Worm (Caenorhabditis elegans) whole organism, L4 larva: ENCODE measurements around the gene F11D11.12.

ENCODE experiments used
- F49E8.2 ChIP-seq: sonication (generic microtip); optimal IDR thresholded peaks from 2 replicates; lab custom pipeline; 2016; ENCODE audit warnings: missing compliant biosample characterization, mild to moderate bottlenecking, missing genetic modification characterization, borderline replicate concordance
- R02D3.7 ChIP-seq: fragments of 150-350 bp; sonication (generic microtip); optimal IDR thresholded peaks from 3 replicates; lab custom pipeline; 2014; ENCODE audit warnings: missing biosample characterization, missing genetic modification characterization
- T26A8.4 ChIP-seq: fragments of 200-800 bp; sonication (Bioruptor generic); IDR thresholded peaks from 2 replicates; pipeline ENCODE4 v1.3.6; 2022; ENCODE audit warnings: missing genetic modification characterization, missing compliant biosample characterization
- Y48G9A.11 ChIP-seq: fragments of 200-800 bp; sonication (Bioruptor generic); IDR thresholded peaks from 2 replicates; pipeline ENCODE4 v1.3.6; 2022; ENCODE audit warnings: missing genetic modification reagents, missing genetic modification characterization, missing compliant biosample characterization
- aha-1 ChIP-seq: fragments of 150-350 bp; peaks from one replicate; lab custom pipeline; 2014; ENCODE audit warnings: missing biosample characterization, missing genetic modification characterization
- attf-4 ChIP-seq: sonication (generic microtip); optimal IDR thresholded peaks from 3 replicates; lab custom pipeline; 2017; ENCODE audit warnings: missing biosample characterization, missing genetic modification characterization
- ces-1 ChIP-seq: fragments of 150-350 bp; sonication (generic microtip); optimal IDR thresholded peaks from 4 replicates; lab custom pipeline; 2014; ENCODE audit warnings: missing biosample characterization, missing genetic modification reagents, missing genetic modification characterization
- daf-16 ChIP-seq, 3 experiments: sonication (generic microtip); optimal IDR thresholded peaks; 2 replicates each; lab custom pipeline; 2016 to 2017; ENCODE audit warnings: missing genetic modification characterization in 3 of 3, missing genetic modification reagents in 3 of 3, mild to moderate bottlenecking in 2 of 3, missing compliant biosample characterization in 2 of 3, missing biosample characterization in 1 of 3, moderate library complexity in 1 of 3
- daf-19 ChIP-seq: fragments of 200-800 bp; sonication (Bioruptor generic); conservative IDR thresholded peaks from 2 replicates; pipeline ENCODE4 v1.3.6; 2022; ENCODE audit warnings: missing genetic modification characterization, missing compliant biosample characterization
- daf-8 ChIP-seq: fragments of 200-800 bp; sonication (Bioruptor generic); IDR thresholded peaks from 2 replicates; pipeline ENCODE4 v1.3.6; 2022; ENCODE audit warnings: missing genetic modification characterization, missing compliant biosample characterization
- dmd-6 ChIP-seq: fragments of 200-800 bp; sonication (Bioruptor generic); IDR thresholded peaks from 2 replicates; pipeline ENCODE4 v1.3.6; 2022; ENCODE audit warnings: missing genetic modification reagents, missing genetic modification characterization, missing compliant biosample characterization
- hlh-11 ChIP-seq: fragments of 200-800 bp; sonication (Bioruptor generic); optimal IDR thresholded peaks from 2 replicates; lab custom pipeline; 2018; ENCODE audit warnings: mild to moderate bottlenecking, missing genetic modification characterization, missing compliant biosample characterization
- hmg-1.1 ChIP-seq: fragments of 200-800 bp; sonication (Bioruptor generic); IDR thresholded peaks from 2 replicates; pipeline ENCODE4 v1.3.6; 2022; ENCODE audit warnings: missing genetic modification reagents, missing genetic modification characterization, missing compliant biosample characterization
- jun-1 ChIP-seq: fragments of 150-350 bp; optimal IDR thresholded peaks from 2 replicates; lab custom pipeline; 2014; ENCODE audit warnings: missing biosample characterization, missing genetic modification reagents, missing genetic modification characterization
- lin-1 ChIP-seq: fragments of 200-800 bp; sonication (Bioruptor generic); IDR thresholded peaks from 2 replicates; pipeline ENCODE4 v1.3.6; 2022; ENCODE audit warnings: missing genetic modification reagents, missing genetic modification characterization, missing compliant biosample characterization
- lir-3 ChIP-seq: sonication (generic microtip); optimal IDR thresholded peaks from 2 replicates; lab custom pipeline; 2016; ENCODE audit warnings: mild to moderate bottlenecking, missing genetic modification characterization, missing compliant biosample characterization
- madf-5 ChIP-seq, 2 experiments: fragments of 200-800 bp; sonication (Bioruptor generic); IDR thresholded peaks; 2 replicates each; pipeline ENCODE4 v1.3.6; 2022; ENCODE audit warnings: missing compliant biosample characterization in 2 of 2, missing genetic modification characterization in 2 of 2
- mxl-3 ChIP-seq: fragments of 200-800 bp; sonication (Bioruptor generic); optimal IDR thresholded peaks from 2 replicates; lab custom pipeline; 2018; ENCODE audit warnings: mild to moderate bottlenecking, missing genetic modification characterization, missing compliant biosample characterization
- nhr-25 ChIP-seq: sonication (generic microtip); optimal IDR thresholded peaks from 2 replicates; lab custom pipeline; 2017; ENCODE audit warnings: missing genetic modification characterization, mild to moderate bottlenecking, missing compliant biosample characterization, antibody characterized with exemption, moderate library complexity, borderline replicate concordance; ENCODE audit not compliant: insufficient read depth
- nhr-28 ChIP-seq: fragments of 150-350 bp; optimal IDR thresholded peaks from 2 replicates; lab custom pipeline; 2014; ENCODE audit warnings: missing biosample characterization, missing genetic modification characterization
- nhr-6 ChIP-seq: fragments of 150-350 bp; optimal IDR thresholded peaks from 2 replicates; lab custom pipeline; 2014; ENCODE audit warnings: missing biosample characterization, missing genetic modification characterization
- rbr-2 ChIP-seq: sonication (generic microtip); optimal IDR thresholded peaks from 2 replicates; lab custom pipeline; 2016; ENCODE audit warnings: missing genotype, missing genetic modification characterization, missing compliant biosample characterization
- sdz-12 ChIP-seq: fragments of 200-800 bp; sonication (Bioruptor generic); optimal IDR thresholded peaks from 2 replicates; lab custom pipeline; 2018; ENCODE audit warnings: mild to moderate bottlenecking, missing genetic modification characterization, missing compliant biosample characterization
- set-16 ChIP-seq: fragments of 200-800 bp; sonication (Bioruptor generic); IDR thresholded peaks from 2 replicates; pipeline ENCODE4 v1.3.6; 2022; ENCODE audit warnings: missing genetic modification reagents, missing genetic modification characterization, missing compliant biosample characterization
- snpc-1.2 ChIP-seq: fragments of 200-800 bp; sonication (Bioruptor generic); IDR thresholded peaks from 2 replicates; pipeline ENCODE4 v1.3.6; 2022; ENCODE audit warnings: missing genetic modification reagents, missing genetic modification characterization, missing compliant biosample characterization
- spr-3 ChIP-seq: fragments of 200-800 bp; sonication (Bioruptor generic); optimal IDR thresholded peaks from 2 replicates; lab custom pipeline; 2018; ENCODE audit warnings: mild to moderate bottlenecking, missing genetic modification characterization, missing compliant biosample characterization
- tag-97 ChIP-seq: fragments of 200-800 bp; sonication (Bioruptor generic); IDR thresholded peaks from 2 replicates; pipeline ENCODE4 v1.3.6; 2022; ENCODE audit warnings: missing genetic modification characterization, missing compliant biosample characterization
- unc-62 ChIP-seq, 3 experiments: fragments of 150-350 bp in 1 of 3; sonication (generic microtip); optimal IDR thresholded peaks in 2 of 3; peaks in 1 of 3; 1 replicate in 1 of 3; 2 replicates in 2 of 3; lab custom pipeline; 2014 to 2017; ENCODE audit warnings: missing biosample characterization in 3 of 3, missing genetic modification characterization in 3 of 3, missing genetic modification reagents in 3 of 3, missing genotype in 1 of 3
- zag-1 ChIP-seq: fragments of 150-350 bp; optimal IDR thresholded peaks from 2 replicates; lab custom pipeline; 2014; ENCODE audit warnings: missing biosample characterization, missing genetic modification characterization
- zip-2 ChIP-seq: fragments of 150-350 bp; optimal IDR thresholded peaks from 2 replicates; lab custom pipeline; 2014; ENCODE audit warnings: missing biosample characterization, missing genetic modification characterization
- ztf-11 ChIP-seq: fragments of 150-350 bp; optimal IDR thresholded peaks from 2 replicates; lab custom pipeline; 2014; ENCODE audit warnings: missing biosample characterization, missing genetic modification characterization

Gene F11D11.12

ce11 chrV:18750445-18750844, at the start of gene F11D11.12, which contains the start of gene F11D11.21:
Gene F11D11.12, minus strand, starts transcription at chrV:18750682.
Gene F11D11.21, minus strand, starts transcription at chrV:18750545.
- TF ChIP-seq unc-62 (GFP tag; optimal IDR thresholded peaks at IDR 0.05 in 1 of 2; lab: Kevin White, UChicago) (peak in 1 of 2 experiments; percentile 17), unc-62 (tag; optimal IDR thresholded peaks at IDR 0.05; lab: Kevin White, UChicago) (no peak), hmg-1.1 (GFP tag; lab: Robert Waterston, UW) (no peak)
- TF ChIP-seq, all 104 proteins: peak for 1

DNA sequence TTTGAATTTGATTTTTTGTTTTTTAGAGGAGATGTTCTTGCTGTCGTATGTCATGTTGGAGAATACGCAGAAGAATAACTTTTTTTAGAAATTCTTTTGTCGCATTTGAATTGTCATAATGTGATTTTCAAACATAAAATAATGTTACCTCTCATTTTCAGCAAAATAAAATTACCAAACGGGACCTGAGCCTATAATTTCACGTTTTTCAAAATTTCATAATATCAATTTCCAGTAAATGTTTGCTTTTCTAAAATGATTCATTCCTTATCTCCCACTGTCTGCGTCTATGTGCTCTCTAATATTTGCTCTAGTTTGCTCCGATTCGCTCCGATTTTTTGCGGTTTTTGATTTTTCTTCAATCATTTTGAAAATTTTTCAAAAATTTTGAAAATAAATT, 40.2 kb upstream of the F11D11.12 start, which contains the start of gene nhr-231:
nhr-231 (plus strand) TSS at position 301 of the 400 bp plus-strand sequence.
- TF ChIP-seq Y48G9A.11 (GFP tag; lab: Robert Waterston, UW) (no peak), aha-1 (tag; lab: Kevin White, UChicago) (peak; percentile 4)

- TF ChIP-seq nhr-28 (tag; lab: Kevin White, UChicago) (no peak), nhr-6 (tag; lab: Kevin White, UChicago) (peak; percentile 62), tag-97 (GFP tag; lab: Robert Waterston, UW) (no peak), rbr-2 (tag; lab: Kevin White, UChicago) (no peak), T26A8.4 (no peak), nhr-25 (tag; lab: Kevin White, UChicago) (no peak), zip-2 (tag; lab: Kevin White, UChicago) (peak; percentile 73), snpc-1.2 (no peak), jun-1 (tag; lab: Kevin White, UChicago) (no peak), R02D3.7 (tag; lab: Kevin White, UChicago) (no peak), dmd-6 (GFP tag; lab: Robert Waterston, UW) (peak; percentile 39), daf-16 (GFP tag; optimal IDR thresholded peaks at IDR 0.05; lab: Kevin White, UChicago) (no peak), daf-16 (tag; optimal IDR thresholded peaks at IDR 0.05; lab: Kevin White, UChicago) (no peak), daf-8 (GFP tag; lab: Robert Waterston, UW) (no peak), ces-1 (GFP tag; lab: Kevin White, UChicago) (no peak), sdz-12 (GFP tag; lab: Kevin White, UChicago) (no peak), F49E8.2 (tag; lab: Kevin White, UChicago) (no peak)
- TF ChIP-seq, all 104 proteins: peak for 3
Observed at ce11 chrV:18787417-18787918, 37.0 kb upstream of the F11D11.12 start, which contains the start of gene Y17D7B.2. Gene Y17D7B.2, plus strand, starts transcription at chrV:18787739.

ce11 chrV:18786694-18787093, 36.2 kb upstream of the F11D11.12 start, which contains the start of gene Y17D7B.3:
Gene Y17D7B.3, minus strand, starts transcription at chrV:18786794.
- TF ChIP-seq zag-1 (tag; lab: Kevin White, UChicago) (no peak), lin-1 (no peak), hlh-11 (tag; lab: Kevin White, UChicago) (no peak), madf-5 (GFP tag; IDR thresholded peaks at IDR 0.05; lab: Robert Waterston, UW) (no peak), mxl-3 (GFP tag; lab: Kevin White, UChicago) (no peak), spr-3 (no peak), ztf-11 (tag; lab: Kevin White, UChicago) (no peak), attf-4 (tag; lab: Kevin White, UChicago) (no peak), lir-3 (tag; lab: Kevin White, UChicago) (no peak), F49E8.2 (tag; lab: Kevin White, UChicago) (no peak), zip-2 (tag; lab: Kevin White, UChicago) (no peak), daf-16 (GFP tag; optimal IDR thresholded peaks at IDR 0.05; lab: Kevin White, UChicago) (no peak), daf-16 (tag; optimal IDR thresholded peaks at IDR 0.05; lab: Kevin White, UChicago) (no peak)

DNA sequence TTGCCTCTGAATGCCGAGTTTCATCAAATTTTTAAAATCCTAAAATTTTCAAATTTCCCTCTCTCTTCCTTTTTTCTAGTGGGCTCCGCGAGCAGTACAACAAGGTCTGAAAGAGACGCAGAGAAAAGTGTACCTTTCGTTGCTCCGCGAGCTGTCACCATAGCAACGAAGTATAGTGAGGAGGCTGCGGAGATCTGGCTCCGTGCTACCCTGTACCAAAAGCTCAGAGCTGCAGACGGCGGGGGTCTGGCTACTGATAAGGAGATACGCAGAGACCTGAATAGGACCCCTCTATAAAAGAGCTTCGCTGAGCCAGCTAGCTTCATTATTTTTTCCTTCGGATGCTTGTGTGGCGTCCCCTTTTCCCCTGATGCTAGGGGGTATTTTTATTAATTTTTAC, 33.0 kb upstream of the F11D11.12 start, which contains the start of gene Y17D7B.10:
Y17D7B.10 (plus strand) TSS at position 243 of the 400 bp plus-strand sequence.
- TF ChIP-seq set-16 (GFP tag; lab: Robert Waterston, UW) (0 out of 2 replicates have a peak, but pooled peaks have one; percentile 9), daf-19 (GFP tag; lab: Robert Waterston, UW) (no peak)
